Worm (Caenorhabditis elegans) whole organism, L2 larva: Measurements from ENCODE around the gene dhhc-9.

Experiments
- C34F6.9 ChIP-seq: fragments of 150-350 bp; optimal IDR thresholded peaks from 2 replicates; lab custom pipeline; 2014; ENCODE audit warnings: missing biosample characterization, missing genetic modification characterization
- F13H6.1 ChIP-seq: sonication (generic microtip); optimal IDR thresholded peaks from 2 replicates; lab custom pipeline; 2016; ENCODE audit warnings: missing genetic modification characterization, missing compliant biosample characterization
- R02D3.7 ChIP-seq: fragments of 150-350 bp; optimal IDR thresholded peaks from 2 replicates; lab custom pipeline; 2014; ENCODE audit warnings: missing biosample characterization, missing genetic modification characterization
- Y55F3AM.14 ChIP-seq: fragments of 200-800 bp; sonication (Bioruptor generic); optimal IDR thresholded peaks from 2 replicates; lab custom pipeline; 2018; ENCODE audit warnings: mild to moderate bottlenecking, missing genetic modification characterization, missing compliant biosample characterization
- ZK546.5 ChIP-seq: sonication (generic microtip); optimal IDR thresholded peaks from 2 replicates; lab custom pipeline; 2017; ENCODE audit warnings: missing biosample characterization, missing genetic modification characterization
- alr-1 ChIP-seq: fragments of 150-350 bp; optimal IDR thresholded peaks from 2 replicates; lab custom pipeline; 2014; ENCODE audit warnings: missing biosample characterization, missing genetic modification characterization
- aly-2 ChIP-seq: fragments of 150-350 bp; optimal IDR thresholded peaks from 2 replicates; lab custom pipeline; 2014; ENCODE audit warnings: missing biosample characterization, missing genetic modification characterization
- ama-1 ChIP-seq: fragments of 150-350 bp; optimal IDR thresholded peaks from 2 replicates; lab custom pipeline; 2018; ENCODE audit warnings: inconsistent platforms
- blmp-1 ChIP-seq: sonication (generic microtip); optimal IDR thresholded peaks from 2 replicates; lab custom pipeline; 2017; ENCODE audit warnings: missing genetic modification characterization, mild to moderate bottlenecking, missing compliant biosample characterization, antibody characterized with exemption, moderate library complexity; ENCODE audit not compliant: insufficient read depth
- ceh-16 ChIP-seq: fragments of 150-350 bp; optimal IDR thresholded peaks from 2 replicates; lab custom pipeline; 2014; ENCODE audit warnings: missing biosample characterization, missing genetic modification characterization
- ceh-82 ChIP-seq: fragments of 150-350 bp; optimal IDR thresholded peaks from 2 replicates; lab custom pipeline; 2014; ENCODE audit warnings: missing biosample characterization, missing genetic modification characterization
- crh-2 ChIP-seq: sonication (generic microtip); optimal IDR thresholded peaks from 2 replicates; lab custom pipeline; 2017; ENCODE audit warnings: missing biosample characterization, missing genetic modification characterization
- dmd-4 ChIP-seq: sonication (generic microtip); optimal IDR thresholded peaks from 2 replicates; lab custom pipeline; 2017; ENCODE audit warnings: missing biosample characterization, missing genetic modification characterization
- egl-27 ChIP-seq: sonication (generic microtip); optimal IDR thresholded peaks from 3 replicates; lab custom pipeline; 2017; ENCODE audit warnings: missing biosample characterization, missing genetic modification reagents, missing genetic modification characterization
- elt-1 ChIP-seq: fragments of 150-350 bp; optimal IDR thresholded peaks from 2 replicates; lab custom pipeline; 2014; ENCODE audit warnings: missing biosample characterization, missing genetic modification characterization
- elt-3 ChIP-seq: sonication (generic microtip); optimal IDR thresholded peaks from 2 replicates; lab custom pipeline; 2017; ENCODE audit warnings: missing biosample characterization, missing genetic modification characterization
- fos-1 ChIP-seq: fragments of 150-350 bp; optimal IDR thresholded peaks from 2 replicates; lab custom pipeline; 2014; ENCODE audit warnings: missing biosample characterization, missing genetic modification characterization
- gmeb-1 ChIP-seq: fragments of 150-350 bp; optimal IDR thresholded peaks from 2 replicates; lab custom pipeline; 2014; ENCODE audit warnings: missing biosample characterization, missing genetic modification characterization
- lin-11 ChIP-seq: fragments of 150-350 bp; sonication (generic microtip); optimal IDR thresholded peaks from 2 replicates; lab custom pipeline; 2014; ENCODE audit warnings: missing biosample characterization, missing genetic modification characterization, inconsistent platforms, mixed read lengths
- lin-13 ChIP-seq: fragments of 150-350 bp; optimal IDR thresholded peaks from 2 replicates; lab custom pipeline; 2014; ENCODE audit warnings: missing biosample characterization, missing genetic modification reagents, missing genetic modification characterization
- lin-39 ChIP-seq: fragments of 150-350 bp; optimal IDR thresholded peaks from 2 replicates; lab custom pipeline; 2014; ENCODE audit warnings: missing biosample characterization, missing genetic modification reagents, missing genetic modification characterization
- lsy-2 ChIP-seq, 2 experiments: fragments of 150-350 bp in 1 of 2; sonication (generic microtip) in 1 of 2; optimal IDR thresholded peaks; 2 replicates each; lab custom pipeline; 2014 to 2017; ENCODE audit warnings: missing biosample characterization in 2 of 2, missing genetic modification characterization in 2 of 2
- mab-5 ChIP-seq: fragments of 150-350 bp; optimal IDR thresholded peaks from 2 replicates; lab custom pipeline; 2014; ENCODE audit warnings: missing biosample characterization, missing genetic modification characterization
- mbf-1 ChIP-seq: sonication (generic microtip); optimal IDR thresholded peaks from 2 replicates; lab custom pipeline; 2017; ENCODE audit warnings: missing biosample characterization, missing genetic modification characterization
- mdl-1 ChIP-seq, 2 experiments: fragments of 150-350 bp in 1 of 2; sonication (generic microtip) in 1 of 2; optimal IDR thresholded peaks; 2 replicates each; lab custom pipeline; 2017; ENCODE audit warnings: missing biosample characterization in 2 of 2, missing genetic modification characterization in 2 of 2
- nhr-10 ChIP-seq: sonication (generic microtip); optimal IDR thresholded peaks from 2 replicates; lab custom pipeline; 2017; ENCODE audit warnings: missing biosample characterization, missing genetic modification characterization
- nhr-11 ChIP-seq: fragments of 150-350 bp; optimal IDR thresholded peaks from 2 replicates; lab custom pipeline; 2014; ENCODE audit warnings: missing biosample characterization, missing genetic modification characterization
- nhr-12 ChIP-seq: fragments of 150-350 bp; optimal IDR thresholded peaks from 2 replicates; lab custom pipeline; 2014; ENCODE audit warnings: missing biosample characterization, missing genetic modification characterization
- nhr-129 ChIP-seq: fragments of 150-350 bp; optimal IDR thresholded peaks from 2 replicates; lab custom pipeline; 2014; ENCODE audit warnings: missing biosample characterization, missing genetic modification characterization
- nhr-21 ChIP-seq: fragments of 150-350 bp; optimal IDR thresholded peaks from 2 replicates; lab custom pipeline; 2014; ENCODE audit warnings: missing biosample characterization, missing genetic modification characterization
- nhr-23 ChIP-seq: fragments of 150-350 bp; optimal IDR thresholded peaks from 2 replicates; lab custom pipeline; 2014; ENCODE audit warnings: missing biosample characterization, missing genetic modification reagents, missing genetic modification characterization
- nhr-237 ChIP-seq: fragments of 150-350 bp; optimal IDR thresholded peaks from 2 replicates; lab custom pipeline; 2014; ENCODE audit warnings: missing biosample characterization, missing genetic modification characterization
- nhr-25 ChIP-seq: fragments of 150-350 bp; sonication (generic microtip); optimal IDR thresholded peaks from 3 replicates; lab custom pipeline; 2014; ENCODE audit warnings: missing biosample characterization, missing genetic modification characterization
- nhr-6 ChIP-seq: fragments of 150-350 bp; optimal IDR thresholded peaks from 2 replicates; lab custom pipeline; 2014; ENCODE audit warnings: missing biosample characterization, missing genetic modification characterization
- nhr-77 ChIP-seq: fragments of 150-350 bp; optimal IDR thresholded peaks from 2 replicates; lab custom pipeline; 2014; ENCODE audit warnings: missing biosample characterization, missing genetic modification characterization
- peb-1 ChIP-seq: fragments of 150-350 bp; optimal IDR thresholded peaks from 2 replicates; lab custom pipeline; 2014; ENCODE audit warnings: missing biosample characterization, missing genetic modification characterization
- sem-4 ChIP-seq: fragments of 150-350 bp; optimal IDR thresholded peaks from 2 replicates; lab custom pipeline; 2014; ENCODE audit warnings: missing biosample characterization, missing genetic modification reagents, missing genetic modification characterization
- skn-1 ChIP-seq: sonication (generic microtip); optimal IDR thresholded peaks from 2 replicates; lab custom pipeline; 2017; ENCODE audit warnings: missing biosample characterization, missing genetic modification characterization
- sma-3 ChIP-seq: sonication (generic microtip); optimal IDR thresholded peaks from 2 replicates; lab custom pipeline; 2016; ENCODE audit warnings: missing genetic modification reagents, missing genetic modification characterization, missing compliant biosample characterization
- sma-9 ChIP-seq, 2 experiments: fragments of 150-350 bp in 1 of 2; sonication (generic microtip) in 1 of 2; optimal IDR thresholded peaks; 2 replicates each; lab custom pipeline; 2014 to 2016; ENCODE audit warnings: missing genetic modification characterization in 2 of 2, mild to moderate bottlenecking in 1 of 2, missing biosample characterization in 1 of 2, missing compliant biosample characterization in 1 of 2, missing genetic modification reagents in 1 of 2, moderate library complexity in 1 of 2
- snpc-4 ChIP-seq: fragments of 150-350 bp; optimal IDR thresholded peaks from 2 replicates; lab custom pipeline; 2014; ENCODE audit warnings: missing biosample characterization, missing genetic modification characterization
- unc-39 ChIP-seq: fragments of 150-350 bp; optimal IDR thresholded peaks from 2 replicates; lab custom pipeline; 2014; ENCODE audit warnings: missing biosample characterization, missing genetic modification characterization
- unc-55 ChIP-seq: fragments of 150-350 bp; sonication (generic microtip); optimal IDR thresholded peaks from 3 replicates; lab custom pipeline; 2014; ENCODE audit warnings: missing biosample characterization, missing genetic modification reagents, missing genetic modification characterization
- unc-62 ChIP-seq: fragments of 150-350 bp; optimal IDR thresholded peaks from 2 replicates; lab custom pipeline; 2014; ENCODE audit warnings: missing biosample characterization, missing genetic modification reagents, missing genetic modification characterization
- zag-1 ChIP-seq: fragments of 150-350 bp; optimal IDR thresholded peaks from 2 replicates; lab custom pipeline; 2014; ENCODE audit warnings: missing biosample characterization, missing genetic modification characterization
- ztf-1 ChIP-seq: fragments of 200-800 bp; sonication (Bioruptor generic); conservative IDR thresholded peaks from 2 replicates; pipeline ENCODE4 v1.3.6; 2022; ENCODE audit warnings: missing genetic modification characterization, missing compliant biosample characterization
- ztf-11 ChIP-seq: sonication (generic microtip); optimal IDR thresholded peaks from 2 replicates; lab custom pipeline; 2017; ENCODE audit warnings: missing biosample characterization, missing genetic modification characterization
- ztf-4 ChIP-seq: fragments of 150-350 bp; optimal IDR thresholded peaks from 2 replicates; lab custom pipeline; 2014; ENCODE audit warnings: missing biosample characterization, missing genetic modification characterization

The dhhc-9 gene

DNA sequence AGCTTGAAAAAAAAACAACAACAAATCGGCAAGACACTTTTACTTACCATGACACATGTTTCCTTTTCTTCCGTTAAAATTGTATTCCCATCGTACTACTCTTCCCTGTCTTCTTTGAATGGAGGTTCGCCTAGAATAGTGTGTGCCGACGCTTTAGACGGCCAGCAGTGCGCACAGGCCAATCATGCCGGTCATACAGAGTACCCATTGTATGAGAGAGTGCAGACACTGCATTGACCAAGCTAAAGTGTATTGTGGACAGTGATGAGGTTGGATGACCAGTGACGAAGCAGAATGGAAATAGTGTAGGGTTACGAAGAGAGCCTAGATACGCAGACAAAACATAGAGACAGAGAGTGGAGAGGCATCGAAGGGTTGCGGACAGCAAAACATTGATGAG is at the start of gene dhhc-9:
TSS of gene dhhc-9 (minus strand) at position 154 of the 400 bp plus-strand sequence.
- TF ChIP-seq mab-5 (tag; lab: Kevin White, UChicago) (peak; percentile 15), lin-11 (tag; lab: Kevin White, UChicago) (peak; percentile 56), skn-1 (no peak), elt-3 (tag; lab: Kevin White, UChicago) (no peak), crh-2 (no peak), F13H6.1 (tag; lab: Kevin White, UChicago) (peak; percentile 86), nhr-10 (no peak), R02D3.7 (tag; lab: Kevin White, UChicago) (no peak), nhr-6 (tag; lab: Kevin White, UChicago) (peak; percentile 38), aly-2 (tag; lab: Kevin White, UChicago) (no peak), dmd-4 (tag; lab: Kevin White, UChicago) (no peak), lin-39 (tag; lab: Kevin White, UChicago) (no peak), ama-1 (lab: Kevin White, UChicago) (no peak), ceh-16 (tag; lab: Kevin White, UChicago) (no peak), unc-62 (GFP tag; lab: Kevin White, UChicago) (no peak), sma-9 (GFP tag; optimal IDR thresholded peaks at IDR 0.05; lab: Kevin White, UChicago) (peak; percentile 77), sma-9 (tag; optimal IDR thresholded peaks at IDR 0.05; lab: Kevin White, UChicago) (no peak), nhr-11 (tag; lab: Kevin White, UChicago) (no peak), snpc-4 (tag; lab: Kevin White, UChicago) (no peak), gmeb-1 (tag; lab: Kevin White, UChicago) (peak; percentile 38), zag-1 (tag; lab: Kevin White, UChicago) (no peak), ztf-11 (tag; lab: Kevin White, UChicago) (no peak), unc-55 (GFP tag; lab: Kevin White, UChicago) (peak; percentile 35), elt-1 (tag; lab: Kevin White, UChicago) (no peak), nhr-12 (tag; lab: Kevin White, UChicago) (no peak), nhr-23 (tag; lab: Kevin White, UChicago) (no peak), nhr-21 (tag; lab: Kevin White, UChicago) (no peak), C34F6.9 (tag; lab: Kevin White, UChicago) (peak; percentile 49), sem-4 (tag; lab: Kevin White, UChicago) (peak; percentile 22), lin-13 (GFP tag; lab: Kevin White, UChicago) (no peak), Y55F3AM.14 (GFP tag; lab: Kevin White, UChicago) (no peak), peb-1 (tag; lab: Kevin White, UChicago) (no peak), ztf-1 (GFP tag; lab: Robert Waterston, UW) (no peak), unc-39 (tag; lab: Kevin White, UChicago) (no peak), ztf-4 (tag; lab: Kevin White, UChicago) (no peak), nhr-237 (tag; lab: Kevin White, UChicago) (no peak), fos-1 (tag; lab: Kevin White, UChicago) (peak; percentile 86), nhr-129 (tag; lab: Kevin White, UChicago) (peak; percentile 65), mbf-1 (no peak), lsy-2 (tag; optimal IDR thresholded peaks at IDR 0.05; lab: Kevin White, UChicago) (peak in 1 of 2 experiments; percentile 58), ZK546.5 (tag; lab: Kevin White, UChicago) (no peak), mdl-1 (tag; optimal IDR thresholded peaks at IDR 0.05; lab: Kevin White, UChicago) (peak in 1 of 2 experiments; percentile 24), blmp-1 (tag; lab: Kevin White, UChicago) (no peak), nhr-77 (tag; lab: Kevin White, UChicago) (no peak), sma-3 (GFP tag; lab: Kevin White, UChicago) (peak; percentile 26), nhr-25 (tag; lab: Kevin White, UChicago) (peak; percentile 2), alr-1 (tag; lab: Kevin White, UChicago) (no peak), ceh-82 (tag; lab: Kevin White, UChicago) (no peak), egl-27 (tag; lab: Kevin White, UChicago) (peak; percentile 28)
- TF ChIP-seq, all 48 proteins: peak for 16
